Fruit fly (Drosophila melanogaster): Measurements from ENCODE around the gene PolD1.
A peak's percentile ranks its signal among the peaks of the same experiment; 100 is the strongest.

The PolD1 gene

DNA sequence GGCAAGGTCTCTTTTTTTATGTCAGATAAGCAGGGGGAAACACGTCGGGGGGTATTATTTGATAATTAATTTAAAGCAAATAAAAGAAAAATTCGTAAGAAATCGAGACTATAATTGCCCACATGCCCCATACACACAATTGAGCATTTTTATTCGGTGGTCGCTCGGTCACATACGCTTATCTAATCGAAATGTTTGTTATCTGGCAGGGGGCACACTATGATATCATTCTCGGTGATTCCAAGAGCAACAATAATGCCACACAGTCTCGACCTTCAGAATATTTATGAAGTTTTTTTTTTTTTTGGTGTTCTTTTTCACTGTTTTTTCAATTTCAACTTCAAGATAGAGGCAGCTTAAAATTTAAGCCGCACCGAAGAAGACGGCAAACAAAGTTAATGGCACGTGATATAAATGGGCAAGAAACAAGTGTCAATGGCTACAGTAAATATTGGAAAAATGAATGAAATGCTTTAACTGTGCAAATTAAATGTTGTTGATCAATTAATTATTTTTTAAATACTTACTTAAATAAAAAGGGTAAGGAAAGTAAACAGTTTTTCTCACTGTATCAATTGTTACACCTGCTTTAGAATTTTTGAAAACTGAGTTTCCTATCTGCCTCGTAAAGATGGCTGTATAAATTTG is 11.9 kb upstream of the PolD1 start:
- TF ChIP-seq Abd-B (GFP tag; optimal IDR thresholded peaks at IDR 0.05): no peak
- no peak for TF ChIP-seq jim (GFP tag; optimal IDR thresholded peaks at IDR 0.05)
- TF ChIP-seq foxo (GFP tag; optimal IDR thresholded peaks at IDR 0.05): no peak
- TF ChIP-seq Vsx2 (GFP tag; optimal IDR thresholded peaks at IDR 0.05; ENCODE audit: partially characterized antibody): no peak
- TF ChIP-seq br (GFP tag; optimal IDR thresholded peaks at IDR 0.05): no peak
- no peak for TF ChIP-seq CG32264 (GFP tag; optimal IDR thresholded peaks at IDR 0.05)
- TF ChIP-seq CG9705 (GFP tag; optimal IDR thresholded peaks at IDR 0.05): no peak
- no peak for TF ChIP-seq dl (GFP tag; optimal IDR thresholded peaks at IDR 0.05; ENCODE audit: insufficient read depth in 1 of 2, partially characterized antibody in 2 of 2)
- TF ChIP-seq Mio (GFP tag; optimal IDR thresholded peaks at IDR 0.05): no peak
- TF ChIP-seq woc (GFP tag; optimal IDR thresholded peaks at IDR 0.05): no peak
- no peak for TF ChIP-seq Myc (optimal IDR thresholded peaks at IDR 0.05)
- TF ChIP-seq N (GFP tag; optimal IDR thresholded peaks at IDR 0.05): no peak
- TF ChIP-seq psq (GFP tag; optimal IDR thresholded peaks at IDR 0.05): peak; percentile 37
- TF ChIP-seq Rel (GFP tag; optimal IDR thresholded peaks at IDR 0.05): no peak
- peak; percentile 90 for TF ChIP-seq Rel (tag; optimal IDR thresholded peaks at IDR 0.05)
- TF ChIP-seq fru (GFP tag; optimal IDR thresholded peaks at IDR 0.05): peak; percentile 26
- TF ChIP-seq sage (GFP tag; optimal IDR thresholded peaks at IDR 0.05): no peak
- peak; percentile 15 for TF ChIP-seq rgr (GFP tag; optimal IDR thresholded peaks at IDR 0.05)
- TF ChIP-seq dsf (GFP tag; optimal IDR thresholded peaks at IDR 0.05; ENCODE audit: borderline replicate concordance): no peak
- TF ChIP-seq GATAd (GFP tag; optimal IDR thresholded peaks at IDR 0.05): no peak
- no peak for TF ChIP-seq lola (GFP tag; optimal IDR thresholded peaks at IDR 0.05)
- TF ChIP-seq brk (GFP tag; optimal IDR thresholded peaks at IDR 0.05): no peak
- TF ChIP-seq Sp1 (GFP tag; optimal IDR thresholded peaks at IDR 0.05): no peak
- no peak for TF ChIP-seq usp (GFP tag; optimal IDR thresholded peaks at IDR 0.05)
- no peak for TF ChIP-seq Hr78 (GFP tag; optimal IDR thresholded peaks at IDR 0.05)
- TF ChIP-seq Hr83 (GFP tag; optimal IDR thresholded peaks at IDR 0.05; ENCODE audit: poor library complexity, severe bottlenecking): no peak
- no peak for TF ChIP-seq OdsH (GFP tag; optimal IDR thresholded peaks at IDR 0.05)
- no peak for TF ChIP-seq pan (optimal IDR thresholded peaks at IDR 0.05)
- TF ChIP-seq h (GFP tag; optimal IDR thresholded peaks at IDR 0.05): no peak
- no peak for TF ChIP-seq ey (GFP tag; optimal IDR thresholded peaks at IDR 0.05)

DNA sequence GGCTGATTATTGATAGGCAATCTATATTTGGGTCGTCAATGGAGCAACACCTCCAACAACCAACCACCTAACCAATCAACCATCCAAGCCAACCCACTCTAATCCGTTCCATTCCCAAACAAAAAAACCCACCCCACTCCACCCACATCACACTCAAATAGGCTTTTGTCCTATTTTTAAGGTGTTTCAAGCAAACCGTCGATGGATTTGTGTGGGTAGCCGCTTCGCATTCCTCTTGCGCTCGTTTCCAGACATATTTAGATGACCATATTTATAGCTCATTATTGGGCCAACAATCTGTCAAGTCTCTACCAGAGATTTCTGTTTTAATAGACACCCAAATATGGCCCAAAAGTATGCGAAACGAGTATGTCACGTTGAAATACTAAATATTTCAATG is 10.6 kb upstream of the PolD1 start:
- TF ChIP-seq Sp1 (GFP tag; optimal IDR thresholded peaks at IDR 0.05) (no peak), lola (GFP tag; optimal IDR thresholded peaks at IDR 0.05) (no peak), GATAd (GFP tag; optimal IDR thresholded peaks at IDR 0.05) (no peak), fru (GFP tag; optimal IDR thresholded peaks at IDR 0.05) (no peak), Hnf4 (GFP tag; optimal IDR thresholded peaks at IDR 0.05) (no peak)

DNA sequence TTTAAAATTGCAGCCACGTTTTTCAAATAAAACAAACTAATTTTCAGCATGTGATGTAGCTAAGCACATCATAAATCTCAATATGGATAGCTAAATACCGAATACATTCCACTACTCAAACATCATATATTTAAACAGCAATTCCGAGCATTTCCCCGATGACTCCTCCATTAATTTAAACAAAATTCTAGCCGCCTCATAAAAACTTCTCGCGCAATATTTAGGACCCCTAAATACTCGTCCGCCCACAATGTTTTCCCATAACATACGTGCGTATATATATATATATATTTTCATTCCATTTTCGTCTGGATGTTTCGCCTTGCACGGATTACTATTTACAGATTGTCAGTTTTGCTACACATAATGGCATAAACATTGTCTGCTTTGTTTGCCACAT is 8.4 kb upstream of the PolD1 start:
- TF ChIP-seq Sp1 (GFP tag; optimal IDR thresholded peaks at IDR 0.05) (no peak), sage (GFP tag; optimal IDR thresholded peaks at IDR 0.05) (no peak), sv (GFP tag; optimal IDR thresholded peaks at IDR 0.05) (no peak), usp (GFP tag; optimal IDR thresholded peaks at IDR 0.05) (no peak), pan (optimal IDR thresholded peaks at IDR 0.05) (no peak), GATAd (GFP tag; optimal IDR thresholded peaks at IDR 0.05) (no peak), CG32264 (GFP tag; optimal IDR thresholded peaks at IDR 0.05) (no peak), foxo (GFP tag; optimal IDR thresholded peaks at IDR 0.05) (no peak), jim (GFP tag; optimal IDR thresholded peaks at IDR 0.05) (no peak), CG9705 (GFP tag; optimal IDR thresholded peaks at IDR 0.05) (no peak), lola (GFP tag; optimal IDR thresholded peaks at IDR 0.05) (no peak)

DNA sequence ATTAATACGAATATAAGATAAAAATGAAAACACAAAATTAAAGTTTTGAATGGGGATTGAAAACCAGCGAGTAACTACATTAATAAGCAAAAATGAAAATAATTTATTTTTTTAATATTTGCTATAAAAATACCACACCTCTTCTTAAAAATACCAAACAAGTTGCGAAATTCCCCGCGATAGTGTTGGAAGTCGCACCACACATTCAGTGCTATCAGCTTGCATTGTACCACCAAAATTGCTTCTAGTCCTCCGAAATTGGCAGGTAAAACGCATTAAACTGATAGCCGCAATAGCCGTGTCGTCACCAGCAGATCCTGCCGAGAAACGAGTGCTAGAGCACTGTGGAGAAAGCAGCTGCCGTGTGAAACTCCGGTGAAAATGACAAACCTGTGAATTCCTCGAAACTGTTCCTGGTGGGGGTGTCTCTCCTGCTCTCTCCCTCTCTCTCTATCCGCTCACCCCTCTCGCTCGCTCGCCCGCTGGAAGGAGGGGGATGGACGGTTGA is 478 bp upstream of the PolD1 start, which contains the start of gene Hip14:
Gene Hip14, plus strand, starts transcription at position 198 of the 508 bp plus-strand sequence.
- TF ChIP-seq Mio (GFP tag; optimal IDR thresholded peaks at IDR 0.05) (no peak), rgr (GFP tag; optimal IDR thresholded peaks at IDR 0.05) (peak; percentile 47), br (GFP tag; optimal IDR thresholded peaks at IDR 0.05) (peak; percentile 9), Dif (GFP tag; optimal IDR thresholded peaks at IDR 0.05; ENCODE audit: partially characterized antibody) (no peak), woc (GFP tag; optimal IDR thresholded peaks at IDR 0.05) (peak; percentile 45), Abd-B (GFP tag; optimal IDR thresholded peaks at IDR 0.05) (no peak), CG9705 (GFP tag; optimal IDR thresholded peaks at IDR 0.05) (no peak), Rel (GFP tag; optimal IDR thresholded peaks at IDR 0.05) (no peak), Rel (tag; optimal IDR thresholded peaks at IDR 0.05) (peak; percentile 99), Hnf4 (GFP tag; optimal IDR thresholded peaks at IDR 0.05) (no peak), dmrt93B (GFP tag; optimal IDR thresholded peaks at IDR 0.05) (no peak), tai (GFP tag; optimal IDR thresholded peaks at IDR 0.05) (no peak), usp (GFP tag; optimal IDR thresholded peaks at IDR 0.05) (no peak), Hr83 (GFP tag; optimal IDR thresholded peaks at IDR 0.05; ENCODE audit: poor library complexity, severe bottlenecking) (no peak), Sp1 (GFP tag; optimal IDR thresholded peaks at IDR 0.05) (no peak), HLH106 (tag; optimal IDR thresholded peaks at IDR 0.05) (no peak), lola (GFP tag; optimal IDR thresholded peaks at IDR 0.05) (no peak), OdsH (GFP tag; optimal IDR thresholded peaks at IDR 0.05) (peak; percentile 35), N (GFP tag; optimal IDR thresholded peaks at IDR 0.05) (no peak), CG32264 (GFP tag; optimal IDR thresholded peaks at IDR 0.05) (no peak), brk (GFP tag; optimal IDR thresholded peaks at IDR 0.05) (no peak), fru (GFP tag; optimal IDR thresholded peaks at IDR 0.05) (peak; percentile 43), pan (optimal IDR thresholded peaks at IDR 0.05) (no peak), dl (GFP tag; optimal IDR thresholded peaks at IDR 0.05; ENCODE audit: insufficient read depth in 1 of 2, partially characterized antibody in 2 of 2) (no peak), Dfd (GFP tag; optimal IDR thresholded peaks at IDR 0.05) (no peak), Myc (optimal IDR thresholded peaks at IDR 0.05) (peak; percentile 25), ey (GFP tag; optimal IDR thresholded peaks at IDR 0.05) (peak; percentile 26), psq (GFP tag; optimal IDR thresholded peaks at IDR 0.05) (peak; percentile 29), foxo (GFP tag; optimal IDR thresholded peaks at IDR 0.05) (peak in 1 of 2 experiments; percentile 43), dsf (GFP tag; optimal IDR thresholded peaks at IDR 0.05; ENCODE audit: borderline replicate concordance) (peak; percentile 52), h (GFP tag; optimal IDR thresholded peaks at IDR 0.05) (peak; percentile 35), sv (GFP tag; optimal IDR thresholded peaks at IDR 0.05) (peak; percentile 8)

Measured in whole organism, wandering third instar larva.